Fruit fly (Drosophila melanogaster) whole organism, embryonic: ENCODE measurements around the gene Sbf.
A peak's percentile ranks its signal among the peaks of the same experiment; 100 is the strongest.

Experiments used
- BtbVII ChIP-seq: fragments of 200-800 bp; sonication (Bioruptor generic); optimal IDR thresholded peaks from 3 replicates; lab custom pipeline; 2017; ENCODE audit warnings: missing biosample characterization, mild to moderate bottlenecking, missing genetic modification characterization
- CG10147 ChIP-seq: fragments of 200-800 bp; sonication (Bioruptor generic); optimal IDR thresholded peaks from 2 replicates; lab custom pipeline; 2019; ENCODE audit warnings: missing biosample characterization, mild to moderate bottlenecking, missing genetic modification characterization, moderate library complexity
- CG10209 ChIP-seq: fragments of 200-800 bp; sonication (Bioruptor generic); optimal IDR thresholded peaks from 3 replicates; lab custom pipeline; 2017; ENCODE audit warnings: missing biosample characterization, mild to moderate bottlenecking, missing genetic modification characterization, missing genetic modification reagents
- CG12104 ChIP-seq: fragments of 200-800 bp; sonication (Bioruptor generic); optimal IDR thresholded peaks from 3 replicates; lab custom pipeline; 2016; ENCODE audit warnings: missing biosample characterization, missing genetic modification characterization
- CG13894 ChIP-seq: fragments of 200-800 bp; sonication (Bioruptor generic); optimal IDR thresholded peaks from 3 replicates; lab custom pipeline; 2018; ENCODE audit warnings: missing biosample characterization, mild to moderate bottlenecking, missing genetic modification characterization, moderate library complexity
- CG15601 ChIP-seq: fragments of 200-800 bp; sonication (Bioruptor generic); optimal IDR thresholded peaks from 3 replicates; lab custom pipeline; 2019; ENCODE audit warnings: missing biosample characterization, mild to moderate bottlenecking, missing genetic modification characterization, moderate library complexity
- CG17568 ChIP-seq: fragments of 200-800 bp; sonication (Bioruptor generic); optimal IDR thresholded peaks from 2 replicates; lab custom pipeline; 2018; ENCODE audit warnings: missing biosample characterization, mild to moderate bottlenecking, missing genetic modification characterization, moderate library complexity
- CG17612 ChIP-seq: fragments of 200-800 bp; sonication (Bioruptor generic); IDR thresholded peaks from 2 replicates; pipeline ENCODE4 v1.3.6; 2022; ENCODE audit warnings: missing biosample characterization, missing genetic modification characterization
- CG17829 ChIP-seq: fragments of 200-800 bp; optimal IDR thresholded peaks from 2 replicates; lab custom pipeline; 2019; ENCODE audit warnings: missing biosample characterization, mild to moderate bottlenecking, missing genetic modification characterization, moderate library complexity
- CG18011 ChIP-seq: fragments of 200-800 bp; sonication (Bioruptor generic); optimal IDR thresholded peaks from 2 replicates; lab custom pipeline; 2017; ENCODE audit warnings: missing biosample characterization, missing genetic modification characterization, mild to moderate bottlenecking, moderate library complexity, missing genotype
- CG18262 ChIP-seq: fragments of 200-800 bp; optimal IDR thresholded peaks from 3 replicates; lab custom pipeline; 2019; ENCODE audit warnings: missing biosample characterization, mild to moderate bottlenecking, missing genetic modification characterization, moderate library complexity
- CG2889 ChIP-seq: fragments of 200-800 bp; sonication (Bioruptor generic); IDR thresholded peaks from 3 replicates; pipeline ENCODE4 v1.3.6; 2022; ENCODE audit warnings: missing biosample characterization, missing genetic modification characterization
- CG30020 ChIP-seq: fragments of 200-800 bp; optimal IDR thresholded peaks from 2 replicates; lab custom pipeline; 2019; ENCODE audit warnings: missing biosample characterization, mild to moderate bottlenecking, missing genetic modification characterization, moderate library complexity
- CG32772 ChIP-seq: fragments of 200-800 bp; sonication (Bioruptor generic); IDR thresholded peaks from 2 replicates; pipeline ENCODE4 v1.3.6; 2022; ENCODE audit warnings: missing biosample characterization, missing genetic modification characterization
- CG3281 ChIP-seq: fragments of 200-800 bp; sonication (Bioruptor generic); optimal IDR thresholded peaks from 3 replicates; lab custom pipeline; 2017; ENCODE audit warnings: missing biosample characterization, mild to moderate bottlenecking, missing genetic modification characterization
- CG33213 ChIP-seq: fragments of 200-800 bp; sonication (Bioruptor generic); optimal IDR thresholded peaks from 3 replicates; lab custom pipeline; 2016; ENCODE audit warnings: missing biosample characterization, missing genetic modification characterization
- CG34224 ChIP-seq: fragments of 200-800 bp; sonication (Bioruptor generic); IDR thresholded peaks from 3 replicates; pipeline ENCODE4 v1.3.6; 2022; ENCODE audit warnings: missing biosample characterization, missing genetic modification characterization; ENCODE audit not compliant: partially characterized antibody
- CG3726 ChIP-seq: fragments of 200-800 bp; sonication (Bioruptor generic); IDR thresholded peaks from 3 replicates; pipeline ENCODE4, ENCODE4 v1.3.6; 2022; ENCODE audit warnings: missing biosample characterization, missing genetic modification characterization
- CG3847 ChIP-seq: fragments of 200-800 bp; sonication (Bioruptor generic); IDR thresholded peaks from 2 replicates; pipeline ENCODE4 v1.3.6; 2022; ENCODE audit warnings: missing biosample characterization, missing genetic modification characterization
- CG4404 ChIP-seq: fragments of 200-800 bp; sonication (Bioruptor generic); IDR thresholded peaks from 2 replicates; pipeline ENCODE4 v1.3.6; 2022; ENCODE audit warnings: missing biosample characterization, missing genetic modification characterization
- CG9215 ChIP-seq: fragments of 200-800 bp; sonication (Bioruptor generic); IDR thresholded peaks from 2 replicates; pipeline ENCODE4 v1.3.6; 2022; ENCODE audit warnings: missing biosample characterization, missing genetic modification characterization
- CG9727 ChIP-seq: fragments of 200-800 bp; sonication (Bioruptor generic); optimal IDR thresholded peaks from 3 replicates; lab custom pipeline; 2017; ENCODE audit warnings: missing biosample characterization, mild to moderate bottlenecking, missing genetic modification characterization
- Camta ChIP-seq: fragments of 200-800 bp; sonication (Bioruptor generic); optimal IDR thresholded peaks from 2 replicates; lab custom pipeline; 2016; ENCODE audit warnings: missing biosample characterization, missing genetic modification characterization
- H15 ChIP-seq: fragments of 200-800 bp; sonication (Bioruptor generic); IDR thresholded peaks from 3 replicates; pipeline ENCODE4 v1.3.6; 2022; ENCODE audit warnings: missing biosample characterization, missing genetic modification characterization
- HHEX ChIP-seq: fragments of 200-800 bp; sonication (Bioruptor generic); optimal IDR thresholded peaks from 3 replicates; lab custom pipeline; 2017; ENCODE audit warnings: missing biosample characterization, mild to moderate bottlenecking, missing genetic modification characterization, missing genetic modification reagents
- HLH4C ChIP-seq: fragments of 200-800 bp; sonication (Bioruptor generic); IDR thresholded peaks from 3 replicates; pipeline ENCODE4 v1.3.6; 2022; ENCODE audit warnings: missing biosample characterization, missing genetic modification characterization; ENCODE audit not compliant: partially characterized antibody
- Hr39 ChIP-seq: fragments of >200 bp; optimal IDR thresholded peaks from 2 replicates; lab custom pipeline; 2017
- MTF-1 ChIP-seq: fragments of 200-800 bp; sonication (Bioruptor generic); optimal IDR thresholded peaks from 2 replicates; lab custom pipeline; 2018; ENCODE audit warnings: missing biosample characterization, mild to moderate bottlenecking, missing genetic modification characterization, borderline replicate concordance
- Optix ChIP-seq: fragments of 200-800 bp; sonication (Bioruptor generic); IDR thresholded peaks from 3 replicates; pipeline ENCODE4 v1.3.6; 2022; ENCODE audit warnings: missing biosample characterization, missing genetic modification characterization
- Poxn ChIP-seq: fragments of 200-800 bp; sonication (Bioruptor generic); IDR thresholded peaks from 2 replicates; pipeline ENCODE4 v1.3.6; 2022; ENCODE audit warnings: missing biosample characterization, missing genetic modification characterization
- Sin3A ChIP-seq: fragments of >200 bp; optimal IDR thresholded peaks from 2 replicates; lab custom pipeline; 2018
- ac ChIP-seq: fragments of 200-800 bp; sonication (Bioruptor generic); optimal IDR thresholded peaks from 3 replicates; lab custom pipeline; 2017; ENCODE audit warnings: missing biosample characterization, mild to moderate bottlenecking, missing genetic modification characterization
- bigmax ChIP-seq: fragments of 200-800 bp; sonication (Bioruptor generic); optimal IDR thresholded peaks from 2 replicates; lab custom pipeline; 2018; ENCODE audit warnings: missing biosample characterization, mild to moderate bottlenecking, missing genetic modification characterization
- br ChIP-seq: fragments of >200 bp; optimal IDR thresholded peaks from 2 replicates; lab custom pipeline; 2017
- chinmo ChIP-seq: fragments of 200-800 bp; sonication (Bioruptor generic); IDR thresholded peaks from 4 replicates; pipeline ENCODE4 v1.3.6; 2022; ENCODE audit warnings: missing biosample characterization, missing genetic modification characterization; ENCODE audit not compliant: partially characterized antibody
- chm ChIP-seq: fragments of 200-800 bp; sonication (Bioruptor generic); IDR thresholded peaks from 2 replicates; pipeline ENCODE4 v1.3.6; 2022; ENCODE audit warnings: missing biosample characterization, missing genetic modification characterization
- crp ChIP-seq, 2 experiments: fragments of 200-800 bp; sonication (Bioruptor generic); optimal IDR thresholded peaks; 2 replicates in 1 of 2; 3 replicates in 1 of 2; lab custom pipeline; 2017; ENCODE audit warnings: missing biosample characterization in 2 of 2, missing genetic modification characterization in 2 of 2, mild to moderate bottlenecking in 1 of 2, moderate library complexity in 1 of 2
- fd96Cb ChIP-seq: fragments of 200-800 bp; sonication (Bioruptor generic); optimal IDR thresholded peaks from 2 replicates; lab custom pipeline; 2018; ENCODE audit warnings: missing biosample characterization, mild to moderate bottlenecking, missing genetic modification characterization, moderate library complexity
- gce ChIP-seq: fragments of 200-800 bp; sonication (Bioruptor generic); IDR thresholded peaks from 3 replicates; pipeline ENCODE4 v1.3.6; 2022; ENCODE audit warnings: missing biosample characterization, missing genetic modification characterization
- gcm2 ChIP-seq: fragments of 200-800 bp; sonication (Bioruptor generic); optimal IDR thresholded peaks from 2 replicates; lab custom pipeline; 2016; ENCODE audit warnings: missing biosample characterization, missing genetic modification characterization
- knrl ChIP-seq: fragments of 200-800 bp; sonication (Bioruptor generic); IDR thresholded peaks from 3 replicates; pipeline ENCODE4 v1.3.6; 2022; ENCODE audit warnings: missing biosample characterization, missing genetic modification characterization; ENCODE audit not compliant: partially characterized antibody
- nau ChIP-seq: fragments of 200-800 bp; sonication (Bioruptor generic); optimal IDR thresholded peaks from 3 replicates; lab custom pipeline; 2017; ENCODE audit warnings: missing biosample characterization, mild to moderate bottlenecking, missing genetic modification characterization, missing genetic modification reagents
- odd ChIP-seq: fragments of 200-800 bp; sonication (Bioruptor generic); optimal IDR thresholded peaks from 2 replicates; lab custom pipeline; 2017; ENCODE audit warnings: missing biosample characterization, mild to moderate bottlenecking, missing genetic modification characterization
- onecut ChIP-seq: fragments of 200-800 bp; sonication (Bioruptor generic); IDR thresholded peaks from 2 replicates; pipeline ENCODE4 v1.3.6; 2022; ENCODE audit warnings: missing biosample characterization, missing genetic modification characterization
- otp ChIP-seq: fragments of 200-800 bp; sonication (Bioruptor generic); IDR thresholded peaks from 3 replicates; pipeline ENCODE4, ENCODE4 v1.3.6; 2022; ENCODE audit warnings: missing biosample characterization, missing genetic modification characterization
- run ChIP-seq: fragments of 200-800 bp; sonication (Bioruptor generic); optimal IDR thresholded peaks from 3 replicates; lab custom pipeline; 2018; ENCODE audit warnings: missing biosample characterization, mild to moderate bottlenecking, missing genetic modification characterization
- schlank ChIP-seq: fragments of 200-800 bp; sonication (Bioruptor generic); optimal IDR thresholded peaks from 2 replicates; lab custom pipeline; 2018; ENCODE audit warnings: missing biosample characterization, mild to moderate bottlenecking, missing genetic modification characterization
- tna ChIP-seq: fragments of 200-800 bp; sonication (Bioruptor generic); IDR thresholded peaks from 2 replicates; pipeline ENCODE4 v1.3.6; 2022; ENCODE audit warnings: missing biosample characterization, missing genetic modification characterization; ENCODE audit not compliant: partially characterized antibody
- ttk ChIP-seq: fragments of 200-800 bp; sonication (Bioruptor generic); IDR thresholded peaks from 2 replicates; pipeline ENCODE4 v2.1.2; 2022; ENCODE audit warnings: missing biosample characterization, missing genetic modification characterization
- vnd ChIP-seq: fragments of 200-800 bp; sonication (Bioruptor generic); IDR thresholded peaks from 3 replicates; pipeline ENCODE4 v1.3.6; 2022; ENCODE audit warnings: missing biosample characterization, missing genetic modification characterization; ENCODE audit not compliant: partially characterized antibody
- vvl ChIP-seq: fragments of 200-800 bp; sonication (Bioruptor generic); IDR thresholded peaks from 2 replicates; pipeline ENCODE4 v1.3.6; 2022; ENCODE audit warnings: missing biosample characterization, missing genetic modification characterization

The Sbf gene

DNA sequence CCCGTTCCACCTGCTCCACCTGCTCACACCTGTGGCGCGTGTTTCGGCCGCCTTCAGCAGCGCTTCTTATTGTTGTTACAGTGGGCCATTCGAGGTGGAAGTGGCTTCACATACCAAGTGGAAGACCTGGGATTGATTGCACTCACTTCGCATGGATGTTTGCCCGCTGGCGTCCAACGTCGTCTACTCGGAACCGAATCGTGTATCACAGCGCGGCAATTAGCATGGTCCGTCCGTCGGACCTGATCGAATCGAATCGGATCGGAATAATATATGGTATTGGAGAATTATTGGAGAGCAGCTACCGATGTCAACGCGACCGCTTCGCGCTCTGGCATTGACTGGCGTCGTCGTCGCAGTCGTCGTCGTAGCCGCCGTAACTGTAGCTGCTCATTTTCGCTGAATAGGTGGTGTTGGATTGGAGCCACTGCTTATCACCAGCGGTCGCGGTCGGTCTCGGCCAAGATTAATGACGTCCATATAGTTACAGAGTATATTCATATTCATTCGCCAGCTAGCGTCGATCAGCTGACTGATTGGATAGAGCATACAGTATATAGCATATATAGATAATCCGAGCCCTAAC is 16.2 kb upstream of the Sbf start, which contains the start of gene ClC-a (continued):
- TF ChIP-seq ttk (GFP tag; lab: Robert Waterston, UW) = no peak
- no peak for TF ChIP-seq CG18011
- no peak for TF ChIP-seq gcm2 (GFP tag; lab: Kevin White, UChicago)
- TF ChIP-seq Camta (GFP tag; lab: Kevin White, UChicago) = no peak
- no peak for TF ChIP-seq MTF-1 (GFP tag; lab: Kevin White, UChicago)
- no peak for TF ChIP-seq CG3726 (GFP tag; lab: Robert Waterston, UW)
- peak; percentile 86; the same call in 1 of the 4 replicates for TF ChIP-seq chinmo
- TF ChIP-seq gce (GFP tag; lab: Robert Waterston, UW) = no peak
- no peak for TF ChIP-seq onecut (GFP tag; lab: Robert Waterston, UW)
- 0 out of 2 replicates have a peak, but pooled peaks have one; percentile 11 for TF ChIP-seq vvl (GFP tag; lab: Robert Waterston, UW)
- TF ChIP-seq nau (GFP tag; lab: Kevin White, UChicago) = no peak
- no peak for TF ChIP-seq CG4404 (GFP tag; lab: Robert Waterston, UW)
- peak in 1 of 2 experiments; percentile 15 for TF ChIP-seq crp (GFP tag; optimal IDR thresholded peaks at IDR 0.05; lab: Kevin White, UChicago)
- TF ChIP-seq odd (GFP tag; lab: Kevin White, UChicago) = no peak
- no peak for TF ChIP-seq CG17829 (tag; lab: Kevin White, UChicago)
- no peak for TF ChIP-seq otp (GFP tag; lab: Robert Waterston, UW)
- no peak for TF ChIP-seq CG3847
- no peak for TF ChIP-seq fd96Cb
- TF ChIP-seq Hr39 = no peak
- peak; percentile 23 for TF ChIP-seq BtbVII (GFP tag; lab: Kevin White, UChicago)
- no peak for TF ChIP-seq CG18262 (tag; lab: Kevin White, UChicago)
- TF ChIP-seq CG15601 (tag; lab: Kevin White, UChicago) = no peak
- no peak for TF ChIP-seq ac (GFP tag; lab: Kevin White, UChicago)
- TF ChIP-seq tna = no peak
- TF ChIP-seq CG30020 (tag; lab: Kevin White, UChicago) = no peak
- TF ChIP-seq HLH4C (GFP tag; lab: Robert Waterston, UW) = 0 out of 3 replicates have a peak, but pooled peaks have one; percentile 17
- TF ChIP-seq CG10147 (GFP tag; lab: Kevin White, UChicago) = no peak
- no peak for TF ChIP-seq chm (GFP tag; lab: Robert Waterston, UW)
- TF ChIP-seq bigmax (GFP tag; lab: Kevin White, UChicago) = no peak
- no peak for TF ChIP-seq Sin3A (lab: Kevin White, UChicago)
- no peak for TF ChIP-seq CG17612 (GFP tag; lab: Robert Waterston, UW)
- TF ChIP-seq knrl = no peak
- TF ChIP-seq CG32772 = no peak
- no peak for TF ChIP-seq CG9727 (GFP tag; lab: Kevin White, UChicago)
- TF ChIP-seq schlank (tag; lab: Kevin White, UChicago) = peak; percentile 33
- no peak for TF ChIP-seq br (lab: Kevin White, UChicago)
- no peak for TF ChIP-seq vnd (GFP tag; lab: Robert Waterston, UW)
- TF ChIP-seq Optix (GFP tag; lab: Robert Waterston, UW) = no peak
- no peak for TF ChIP-seq CG34224 (GFP tag; lab: Robert Waterston, UW)
- no peak for TF ChIP-seq run (tag; lab: Kevin White, UChicago)
- TF ChIP-seq CG13894 (tag; lab: Kevin White, UChicago) = peak; percentile 94
- no peak for TF ChIP-seq CG17568
- TF ChIP-seq CG2889 (GFP tag; lab: Robert Waterston, UW) = no peak
- no peak for TF ChIP-seq CG10209
- no peak for TF ChIP-seq H15 (GFP tag; lab: Robert Waterston, UW)
- no peak for TF ChIP-seq CG9215 (GFP tag; lab: Robert Waterston, UW)
- TF ChIP-seq CG33213 (GFP tag; lab: Kevin White, UChicago) = no peak
- no peak for TF ChIP-seq CG12104 (GFP tag; lab: Kevin White, UChicago)
- TF ChIP-seq HHEX (GFP tag; lab: Kevin White, UChicago) = peak; percentile 21
- no peak for TF ChIP-seq Poxn (GFP tag; lab: Robert Waterston, UW)
- peak; percentile 14 for TF ChIP-seq CG3281
